Worm (Caenorhabditis elegans) whole organism, L1 larva: ENCODE data around the gene K03B4.6.

Experiments used
- C04F5.9 ChIP-seq: sonication (generic microtip); optimal IDR thresholded peaks from 2 replicates; lab custom pipeline; 2016; ENCODE audit warnings: missing genetic modification characterization, missing compliant biosample characterization
- C16A3.4 ChIP-seq: fragments of 150-350 bp; optimal IDR thresholded peaks from 2 replicates; lab custom pipeline; 2014; ENCODE audit warnings: missing biosample characterization, missing genetic modification characterization
- C34B4.2 ChIP-seq: sonication (generic microtip); optimal IDR thresholded peaks from 2 replicates; lab custom pipeline; 2017; ENCODE audit warnings: mild to moderate bottlenecking, missing genetic modification characterization, missing compliant biosample characterization
- F16B12.6 ChIP-seq: fragments of 150-350 bp; optimal IDR thresholded peaks from 2 replicates; lab custom pipeline; 2014; ENCODE audit warnings: missing biosample characterization, missing genetic modification characterization
- Y116A8C.19 ChIP-seq: sonication (generic microtip); optimal IDR thresholded peaks from 2 replicates; lab custom pipeline; 2016; ENCODE audit warnings: missing compliant biosample characterization, missing genetic modification characterization, borderline replicate concordance
- aly-2 ChIP-seq: fragments of 150-350 bp; optimal IDR thresholded peaks from 2 replicates; lab custom pipeline; 2014; ENCODE audit warnings: missing biosample characterization, missing genetic modification characterization
- blmp-1 ChIP-seq: fragments of 150-350 bp; optimal IDR thresholded peaks from 2 replicates; lab custom pipeline; 2014; ENCODE audit warnings: missing biosample characterization, missing genetic modification characterization
- dpl-1 ChIP-seq, 3 experiments: fragments of 150-350 bp in 2 of 3; sonication (generic microtip) in 1 of 3; optimal IDR thresholded peaks; 2 replicates each; lab custom pipeline; 2014 to 2017; ENCODE audit warnings: missing biosample characterization in 3 of 3, missing genetic modification characterization in 3 of 3, missing genetic modification reagents in 3 of 3
- dsc-1 ChIP-seq: sonication (generic microtip); optimal IDR thresholded peaks from 2 replicates; lab custom pipeline; 2016; ENCODE audit warnings: mild to moderate bottlenecking, missing genetic modification characterization, missing compliant biosample characterization
- efl-1 ChIP-seq, 4 experiments: fragments of 150-350 bp; optimal IDR thresholded peaks in 3 of 4; peaks in 1 of 4; 1 replicate in 1 of 4; 2 replicates in 3 of 4; lab custom pipeline; 2014; ENCODE audit warnings: missing biosample characterization in 2 of 4, missing genetic modification characterization in 2 of 4, missing genetic modification reagents in 2 of 4
- efl-3 ChIP-seq: fragments of 200-800 bp; sonication (Bioruptor generic); optimal IDR thresholded peaks from 2 replicates; lab custom pipeline; 2018; ENCODE audit warnings: mild to moderate bottlenecking, missing genetic modification characterization, missing compliant biosample characterization
- egl-13 ChIP-seq: sonication (generic microtip); optimal IDR thresholded peaks from 2 replicates; lab custom pipeline; 2016; ENCODE audit warnings: missing genotype, missing genetic modification reagents, missing genetic modification characterization, missing compliant biosample characterization
- egl-27 ChIP-seq, 2 experiments: fragments of 150-350 bp in 1 of 2; sonication (generic microtip); optimal IDR thresholded peaks; 3 replicates each; lab custom pipeline; 2017 to 2018; ENCODE audit warnings: missing biosample characterization in 2 of 2, missing genetic modification characterization in 2 of 2, missing genetic modification reagents in 2 of 2
- elt-2 ChIP-seq: sonication (generic microtip); optimal IDR thresholded peaks from 2 replicates; lab custom pipeline; 2016; ENCODE audit warnings: missing genetic modification characterization, mild to moderate bottlenecking, inconsistent platforms, missing compliant biosample characterization, missing genetic modification reagents
- elt-3 ChIP-seq, 6 experiments: fragments of 150-350 bp in 1 of 6; sonication (generic microtip); optimal IDR thresholded peaks; 2 replicates each; lab custom pipeline; 2017 to 2018; ENCODE audit warnings: missing biosample characterization in 6 of 6, missing genetic modification characterization in 6 of 6, inconsistent platforms in 1 of 6
- fkh-10 ChIP-seq: sonication (generic microtip); optimal IDR thresholded peaks from 2 replicates; lab custom pipeline; 2017; ENCODE audit warnings: missing biosample characterization, missing genetic modification reagents, missing genetic modification characterization
- fkh-8 ChIP-seq: sonication (generic microtip); optimal IDR thresholded peaks from 2 replicates; lab custom pipeline; 2016; ENCODE audit warnings: mild to moderate bottlenecking, missing genetic modification characterization, missing compliant biosample characterization
- hlh-17 ChIP-seq: fragments of 200-800 bp; sonication (Bioruptor generic); optimal IDR thresholded peaks from 2 replicates; lab custom pipeline; 2018; ENCODE audit warnings: missing genetic modification characterization, mild to moderate bottlenecking, missing compliant biosample characterization, moderate library complexity, borderline replicate concordance
- irx-1 ChIP-seq: sonication (generic microtip); optimal IDR thresholded peaks from 2 replicates; lab custom pipeline; 2016; ENCODE audit warnings: missing genetic modification characterization, missing compliant biosample characterization
- isw-1 ChIP-seq: fragments of 200-800 bp; sonication (Bioruptor generic); IDR thresholded peaks from 2 replicates; pipeline ENCODE4 v1.3.6; 2022; ENCODE audit warnings: missing genetic modification characterization, missing compliant biosample characterization
- lin-15B ChIP-seq: fragments of 150-350 bp; sonication (generic microtip); optimal IDR thresholded peaks from 3 replicates; lab custom pipeline; 2014; ENCODE audit warnings: missing biosample characterization, missing genetic modification characterization
- lin-35 ChIP-seq, 2 experiments: fragments of 150-350 bp; optimal IDR thresholded peaks; 2 replicates each; lab custom pipeline; 2014; ENCODE audit warnings: missing biosample characterization in 2 of 2, missing genetic modification characterization in 2 of 2, missing genetic modification reagents in 2 of 2
- lir-3 ChIP-seq: sonication (generic microtip); optimal IDR thresholded peaks from 2 replicates; lab custom pipeline; 2016; ENCODE audit warnings: mild to moderate bottlenecking, missing genetic modification characterization, moderate library complexity, missing compliant biosample characterization; ENCODE audit not compliant: poor library complexity
- lsy-2 ChIP-seq, 2 experiments: fragments of 150-350 bp; optimal IDR thresholded peaks; 2 replicates each; lab custom pipeline; 2014; ENCODE audit warnings: missing biosample characterization in 2 of 2, missing genetic modification characterization in 2 of 2
- mef-2 ChIP-seq: fragments of 150-350 bp; optimal IDR thresholded peaks from 2 replicates; lab custom pipeline; 2014; ENCODE audit warnings: missing biosample characterization, missing genetic modification characterization
- nhr-12 ChIP-seq: sonication (generic microtip); optimal IDR thresholded peaks from 2 replicates; lab custom pipeline; 2017; ENCODE audit warnings: missing biosample characterization, missing genetic modification characterization
- nhr-19 ChIP-seq: fragments of 200-800 bp; sonication (Bioruptor generic); conservative IDR thresholded peaks from 2 replicates; pipeline ENCODE4 v1.3.6; 2022; ENCODE audit warnings: missing genetic modification characterization, missing compliant biosample characterization
- nhr-20 ChIP-seq: sonication (generic microtip); optimal IDR thresholded peaks from 2 replicates; lab custom pipeline; 2016; ENCODE audit warnings: mild to moderate bottlenecking, missing genetic modification characterization, missing compliant biosample characterization
- nhr-28 ChIP-seq: fragments of 150-350 bp; optimal IDR thresholded peaks from 2 replicates; lab custom pipeline; 2014; ENCODE audit warnings: missing biosample characterization, missing genetic modification characterization
- nhr-85 ChIP-seq: sonication (generic microtip); peaks from one replicate; lab custom pipeline; 2016; ENCODE audit warnings: missing genetic modification characterization, inconsistent platforms, missing compliant biosample characterization
- pag-3 ChIP-seq: sonication (generic microtip); optimal IDR thresholded peaks from 2 replicates; lab custom pipeline; 2017; ENCODE audit warnings: missing genetic modification characterization, mild to moderate bottlenecking, missing compliant biosample characterization, antibody characterized with exemption, borderline replicate concordance; ENCODE audit not compliant: insufficient read depth
- pqm-1 ChIP-seq: sonication (generic microtip); optimal IDR thresholded peaks from 3 replicates; lab custom pipeline; 2017; ENCODE audit warnings: missing biosample characterization, missing genetic modification characterization
- snpc-4 ChIP-seq: fragments of 150-350 bp; optimal IDR thresholded peaks from 2 replicates; lab custom pipeline; 2014; ENCODE audit warnings: missing biosample characterization, missing genetic modification characterization
- snu-23 ChIP-seq: sonication (generic microtip); optimal IDR thresholded peaks from 2 replicates; lab custom pipeline; 2016; ENCODE audit warnings: missing genetic modification characterization, missing compliant biosample characterization
- sup-37 ChIP-seq: fragments of 200-800 bp; sonication (Bioruptor generic); optimal IDR thresholded peaks from 2 replicates; lab custom pipeline; 2018; ENCODE audit warnings: mild to moderate bottlenecking, missing genetic modification characterization, missing compliant biosample characterization
- tlp-1 ChIP-seq: fragments of 150-350 bp; optimal IDR thresholded peaks from 2 replicates; lab custom pipeline; 2014; ENCODE audit warnings: missing biosample characterization, missing genetic modification characterization
- unc-30 ChIP-seq: sonication (generic microtip); optimal IDR thresholded peaks from 2 replicates; lab custom pipeline; 2017; ENCODE audit warnings: missing biosample characterization, missing genetic modification characterization
- xbp-1 ChIP-seq: sonication (generic microtip); optimal IDR thresholded peaks from 2 replicates; lab custom pipeline; 2016; ENCODE audit warnings: missing genetic modification characterization, missing compliant biosample characterization
- zag-1 ChIP-seq: fragments of 150-350 bp; optimal IDR thresholded peaks from 2 replicates; lab custom pipeline; 2014; ENCODE audit warnings: missing biosample characterization, missing genetic modification characterization
- zip-4 ChIP-seq: fragments of 200-800 bp; sonication (Bioruptor generic); optimal IDR thresholded peaks from 2 replicates; lab custom pipeline; 2018; ENCODE audit warnings: mild to moderate bottlenecking, missing genetic modification characterization, moderate library complexity, missing compliant biosample characterization
- ztf-11 ChIP-seq, 2 experiments: sonication (generic microtip); optimal IDR thresholded peaks; 2 replicates each; lab custom pipeline; 2016 to 2017; ENCODE audit warnings: missing genetic modification characterization in 2 of 2, missing biosample characterization in 1 of 2, missing compliant biosample characterization in 1 of 2
- ztf-4 ChIP-seq: fragments of 150-350 bp; optimal IDR thresholded peaks from 2 replicates; lab custom pipeline; 2014; ENCODE audit warnings: missing biosample characterization, missing genetic modification characterization

K03B4.6 gene

ce11 chrV:4676092-4676491 is at the start of gene K03B4.6:
K03B4.6 (minus strand) TSS chrV:4676192.
- TF ChIP-seq aly-2 (tag; lab: Kevin White, UChicago) (no peak), fkh-10 (GFP tag; lab: Kevin White, UChicago) (no peak), sup-37 (GFP tag; lab: Kevin White, UChicago) (no peak), unc-30 (no peak), C34B4.2 (tag; lab: Kevin White, UChicago) (no peak), C16A3.4 (no peak), isw-1 (GFP tag; lab: Robert Waterston, UW) (no peak), nhr-19 (no peak)

- no peak for TF ChIP-seq pag-3
- TF ChIP-seq ztf-11 (tag; optimal IDR thresholded peaks at IDR 0.05; lab: Kevin White, UChicago) = no peak
- no peak for TF ChIP-seq mef-2
- TF ChIP-seq nhr-12 (tag; lab: Kevin White, UChicago) = no peak
- TF ChIP-seq F16B12.6 (tag; lab: Kevin White, UChicago) = no peak
- TF ChIP-seq snpc-4 (tag; lab: Kevin White, UChicago) = no peak
- TF ChIP-seq zag-1 (tag; lab: Kevin White, UChicago) = no peak
These were observed 48.5 kb upstream of the K03B4.6 start, which contains the start of gene F39G3.4 for ce11 chrV:4724453-4724852. F39G3.4 (plus strand) TSS chrV:4724753.

- TF ChIP-seq nhr-28 (tag; lab: Kevin White, UChicago) (no peak), F16B12.6 (tag; lab: Kevin White, UChicago) (no peak), lsy-2 (tag; optimal IDR thresholded peaks at IDR 0.05; lab: Kevin White, UChicago) (no peak), tlp-1 (tag; lab: Kevin White, UChicago) (no peak), elt-3 (tag; optimal IDR thresholded peaks at IDR 0.05; lab: Kevin White, UChicago) (no peak), C16A3.4 (no peak), efl-3 (GFP tag; lab: Kevin White, UChicago) (no peak), Y116A8C.19 (tag; lab: Kevin White, UChicago) (no peak), hlh-17 (GFP tag; lab: Kevin White, UChicago) (no peak), nhr-85 (tag; lab: Kevin White, UChicago) (no peak), irx-1 (tag; lab: Kevin White, UChicago) (no peak), mef-2 (no peak), zip-4 (GFP tag; lab: Kevin White, UChicago) (no peak), aly-2 (tag; lab: Kevin White, UChicago) (no peak), lin-15B (no peak), zag-1 (tag; lab: Kevin White, UChicago) (no peak), egl-13 (tag; lab: Kevin White, UChicago) (no peak)
These were observed 46.3 kb upstream of the K03B4.6 start, which contains the start of gene F39G3.5 for ce11 chrV:4722314-4722713. F39G3.5 (plus strand) TSS chrV:4722614.

ce11 chrV:4720884-4721464 is 45.0 kb upstream of the K03B4.6 start:
- TF ChIP-seq zag-1 (tag; lab: Kevin White, UChicago) (no peak), elt-2 (tag; lab: Kevin White, UChicago) (peak; percentile 54), efl-1 (optimal IDR thresholded peaks at IDR 0.05; lab: Kevin White, UChicago) (no peak), efl-1 (GFP tag; optimal IDR thresholded peaks at IDR 0.05 in 1 of 2; lab: Kevin White, UChicago) (peak in 1 of 2 experiments; percentile 27), lin-35 (GFP tag; optimal IDR thresholded peaks at IDR 0.05; lab: Kevin White, UChicago) (peak in 1 of 2 experiments; percentile 44), F16B12.6 (tag; lab: Kevin White, UChicago) (no peak)

- TF ChIP-seq lin-35 (GFP tag; optimal IDR thresholded peaks at IDR 0.05; lab: Kevin White, UChicago) (peak in 1 of 2 experiments; percentile 7), egl-27 (tag; optimal IDR thresholded peaks at IDR 0.05; lab: Kevin White, UChicago) (no peak), dpl-1 (GFP tag; optimal IDR thresholded peaks at IDR 0.05; lab: Kevin White, UChicago) (no peak), xbp-1 (tag; lab: Kevin White, UChicago) (no peak), lin-15B (no peak), C04F5.9 (tag; lab: Kevin White, UChicago) (no peak), nhr-85 (tag; lab: Kevin White, UChicago) (peak; percentile 31), ztf-11 (tag; optimal IDR thresholded peaks at IDR 0.05; lab: Kevin White, UChicago) (no peak), blmp-1 (tag; lab: Kevin White, UChicago) (no peak), ztf-4 (tag; lab: Kevin White, UChicago) (no peak), fkh-8 (no peak), nhr-20 (tag; lab: Kevin White, UChicago) (peak; percentile 42), zip-4 (GFP tag; lab: Kevin White, UChicago) (no peak), hlh-17 (GFP tag; lab: Kevin White, UChicago) (no peak), pqm-1 (tag; lab: Kevin White, UChicago) (no peak), dsc-1 (tag; lab: Kevin White, UChicago) (no peak), lir-3 (tag; lab: Kevin White, UChicago) (no peak), snu-23 (no peak), elt-2 (tag; lab: Kevin White, UChicago) (peak; percentile 51)
These were observed 44.0 kb upstream of the K03B4.6 start, which contains the start of gene prx-6 for ce11 chrV:4719965-4720364. prx-6 (minus strand) TSS chrV:4720093.
